Fruit fly (Drosophila melanogaster): Measurements from ENCODE around the gene TfIIEbeta.

The TfIIEbeta gene

dm6 chr3L:4263502-4263901, 23.3 kb upstream of the TfIIEbeta start, which contains the start of gene CG1273 (continued):
- TF ChIP-seq row (GFP tag; IDR thresholded peaks at IDR 0.05) = no peak
- TF ChIP-seq Oaz (GFP tag; IDR thresholded peaks at IDR 0.05) = no peak
- TF ChIP-seq Abd-B (GFP tag; optimal IDR thresholded peaks at IDR 0.05) = no peak
- no peak for TF ChIP-seq CG4328 (GFP tag; optimal IDR thresholded peaks at IDR 0.05)
- TF ChIP-seq Dip3 (GFP tag; optimal IDR thresholded peaks at IDR 0.05) = no peak
- peak; percentile 15; the same call in 1 of the 2 replicates for TF ChIP-seq bbx (GFP tag; IDR thresholded peaks at IDR 0.05; ENCODE audit: partially characterized antibody)
- TF ChIP-seq CG11696 (GFP tag; IDR thresholded peaks at IDR 0.05) = no peak
- TF ChIP-seq amos (GFP tag; IDR thresholded peaks at IDR 0.05; ENCODE audit: partially characterized antibody) = no peak
- no peak for TF ChIP-seq CG7372 (GFP tag; IDR thresholded peaks at IDR 0.05)
- no peak for TF ChIP-seq Sox100B (GFP tag; optimal IDR thresholded peaks at IDR 0.05)
- TF ChIP-seq Chrac-16 (GFP tag; optimal IDR thresholded peaks at IDR 0.05) = no peak
- TF ChIP-seq disco-r (GFP tag; optimal IDR thresholded peaks at IDR 0.05) = no peak
- no peak for TF ChIP-seq CG12155 (GFP tag; optimal IDR thresholded peaks at IDR 0.05)
- TF ChIP-seq NK7.1 (GFP tag; optimal IDR thresholded peaks at IDR 0.05) = no peak
- TF ChIP-seq Hr39 (optimal IDR thresholded peaks at IDR 0.05) = no peak
- no peak for TF ChIP-seq sima (GFP tag; optimal IDR thresholded peaks at IDR 0.05)
- TF ChIP-seq Blimp-1 (GFP tag; optimal IDR thresholded peaks at IDR 0.05) = peak; percentile 76
- no peak for TF ChIP-seq CG10959 (GFP tag; IDR thresholded peaks at IDR 0.05)
- no peak for TF ChIP-seq abd-A (tag; optimal IDR thresholded peaks at IDR 0.05)
- no peak for TF ChIP-seq trh (GFP tag; optimal IDR thresholded peaks at IDR 0.05)
- no peak for TF ChIP-seq CG2116 (GFP tag; optimal IDR thresholded peaks at IDR 0.05)
- no peak for TF ChIP-seq trem (tag; optimal IDR thresholded peaks at IDR 0.05)
- TF ChIP-seq ara (GFP tag; IDR thresholded peaks at IDR 0.05) = peak; percentile 48; the same call in 1 of the 2 replicates
- TF ChIP-seq ind (GFP tag; optimal IDR thresholded peaks at IDR 0.05) = no peak
- TF ChIP-seq btn (GFP tag; optimal IDR thresholded peaks at IDR 0.05) = no peak
- TF ChIP-seq CG7357 (GFP tag; IDR thresholded peaks at IDR 0.05) = no peak
- TF ChIP-seq CG10462 (GFP tag; optimal IDR thresholded peaks at IDR 0.05) = peak; percentile 27
- no peak for TF ChIP-seq CG11723 (GFP tag; optimal IDR thresholded peaks at IDR 0.05)
- no peak for TF ChIP-seq BEAF-32 (GFP tag; optimal IDR thresholded peaks at IDR 0.05)
- no peak for TF ChIP-seq CG13894 (tag; optimal IDR thresholded peaks at IDR 0.05)
- no peak for TF ChIP-seq CG18262 (tag; optimal IDR thresholded peaks at IDR 0.05)
- TF ChIP-seq CG6791 (GFP tag; IDR thresholded peaks at IDR 0.05; ENCODE audit: partially characterized antibody) = peak; percentile 47; the same call in 1 of the 3 replicates
- no peak for TF ChIP-seq rib (GFP tag; IDR thresholded peaks at IDR 0.05)
- no peak for TF ChIP-seq tap (tag; optimal IDR thresholded peaks at IDR 0.05)
- TF ChIP-seq Jarid2 (GFP tag; optimal IDR thresholded peaks at IDR 0.05) = peak; percentile 28
- TF ChIP-seq unc-4 (GFP tag; IDR thresholded peaks at IDR 0.05; ENCODE audit: partially characterized antibody) = no peak
- no peak for TF ChIP-seq bsh (GFP tag; optimal IDR thresholded peaks at IDR 0.05)
- no peak for TF ChIP-seq chinmo (GFP tag; IDR thresholded peaks at IDR 0.05; ENCODE audit: partially characterized antibody)
- TF ChIP-seq CG11398 (GFP tag; optimal IDR thresholded peaks at IDR 0.05) = no peak

- TF ChIP-seq bbx (GFP tag; IDR thresholded peaks at IDR 0.05; ENCODE audit: partially characterized antibody) (no peak), sr (GFP tag; IDR thresholded peaks at IDR 0.05) (no peak), CG11696 (GFP tag; IDR thresholded peaks at IDR 0.05) (peak; percentile 69), CG4404 (GFP tag; IDR thresholded peaks at IDR 0.05) (no peak), Drgx (GFP tag; IDR thresholded peaks at IDR 0.05) (no peak), nerfin-2 (GFP tag; IDR thresholded peaks at IDR 0.05; ENCODE audit: partially characterized antibody) (0 out of 2 replicates have a peak, but pooled peaks have one; percentile 21), ara (GFP tag; IDR thresholded peaks at IDR 0.05) (no peak), CG9437 (GFP tag; optimal IDR thresholded peaks at IDR 0.05) (no peak), Deaf1 (tag; optimal IDR thresholded peaks at IDR 0.05) (no peak), otp (GFP tag; IDR thresholded peaks at IDR 0.05) (no peak), CG1603 (tag; optimal IDR thresholded peaks at IDR 0.05) (no peak), CG8089 (GFP tag; optimal IDR thresholded peaks at IDR 0.05) (no peak), en (GFP tag; optimal IDR thresholded peaks at IDR 0.05) (no peak), CG7963 (GFP tag; IDR thresholded peaks at IDR 0.05; ENCODE audit: partially characterized antibody) (no peak), CG3163 (GFP tag; optimal IDR thresholded peaks at IDR 0.05) (no peak), schlank (tag; optimal IDR thresholded peaks at IDR 0.05) (no peak), CG18011 (GFP tag; optimal IDR thresholded peaks at IDR 0.05) (no peak)
These were observed 21.9 kb upstream of the TfIIEbeta start for dm6 chr3L:4264963-4265362.
